Worm (Caenorhabditis elegans): Measurements from ENCODE around the gene nrx-1.

- no peak for TF ChIP-seq ZK546.5 (tag; optimal IDR thresholded peaks at IDR 0.05)
- TF ChIP-seq lsy-12 (tag; optimal IDR thresholded peaks at IDR 0.05), result no peak
- no peak for TF ChIP-seq nhr-28 (tag; optimal IDR thresholded peaks at IDR 0.05)
- no peak for TF ChIP-seq elt-3 (tag; optimal IDR thresholded peaks at IDR 0.05)
- TF ChIP-seq unc-39 (tag; optimal IDR thresholded peaks at IDR 0.05), result no peak
Measured at ce11 chrV:10805934-10806333, 18.9 kb upstream of the nrx-1 start, which contains the start of gene prp-38.
